Worm (Caenorhabditis elegans) whole organism, late embryonic: ENCODE data around the gene smz-1.
"Not testable (repeated sequence)": the region's sequence is repeated elsewhere in the genome, so short reads cannot be mapped to it uniquely, and the experiment has no call there.

Source experiments
- F13H6.1 ChIP-seq: sonication (generic microtip); optimal IDR thresholded peaks from 2 replicates; lab custom pipeline; 2016; ENCODE audit warnings: missing genetic modification characterization, missing compliant biosample characterization
- Y22D7AL.16 ChIP-seq: sonication (generic microtip); optimal IDR thresholded peaks from 2 replicates; lab custom pipeline; 2016; ENCODE audit warnings: missing genetic modification characterization, missing compliant biosample characterization
- ahr-1 ChIP-seq: sonication (generic microtip); optimal IDR thresholded peaks from 2 replicates; lab custom pipeline; 2016; ENCODE audit warnings: missing genetic modification characterization, missing compliant biosample characterization
- ceh-6 ChIP-seq: fragments of 200-800 bp; sonication (Bioruptor generic); optimal IDR thresholded peaks from 2 replicates; lab custom pipeline; 2018; ENCODE audit warnings: mild to moderate bottlenecking, missing genetic modification characterization, missing compliant biosample characterization
- eyg-1 ChIP-seq: sonication (generic microtip); optimal IDR thresholded peaks from 2 replicates; lab custom pipeline; 2016; ENCODE audit warnings: missing genotype, missing genetic modification characterization, missing compliant biosample characterization
- fax-1 ChIP-seq: sonication (generic microtip); optimal IDR thresholded peaks from 2 replicates; lab custom pipeline; 2016; ENCODE audit warnings: missing genotype, missing genetic modification characterization, missing compliant biosample characterization
- fkh-10 ChIP-seq: fragments of 150-350 bp; optimal IDR thresholded peaks from 2 replicates; lab custom pipeline; 2014; ENCODE audit warnings: missing biosample characterization, missing genetic modification reagents, missing genetic modification characterization
- gmeb-2 ChIP-seq: sonication (generic microtip); optimal IDR thresholded peaks from 2 replicates; lab custom pipeline; 2016; ENCODE audit warnings: missing genetic modification characterization, inconsistent platforms, missing compliant biosample characterization
- hlh-15 ChIP-seq: sonication (generic microtip); optimal IDR thresholded peaks from 2 replicates; lab custom pipeline; 2016; ENCODE audit warnings: missing genetic modification characterization, missing compliant biosample characterization
- hlh-30 ChIP-seq: sonication (generic microtip); optimal IDR thresholded peaks from 2 replicates; lab custom pipeline; 2017; ENCODE audit warnings: antibody characterized with exemption, missing genetic modification characterization, missing compliant biosample characterization; ENCODE audit not compliant: insufficient read depth
- hlh-6 ChIP-seq: sonication (generic microtip); optimal IDR thresholded peaks from 2 replicates; lab custom pipeline; 2016; ENCODE audit warnings: missing genotype, missing genetic modification characterization, missing compliant biosample characterization
- lin-11 ChIP-seq: fragments of 200-800 bp; sonication (Bioruptor generic); optimal IDR thresholded peaks from 2 replicates; lab custom pipeline; 2018; ENCODE audit warnings: mild to moderate bottlenecking, missing genetic modification characterization, missing compliant biosample characterization
- nhr-232 ChIP-seq: sonication (generic microtip); optimal IDR thresholded peaks from 2 replicates; lab custom pipeline; 2016; ENCODE audit warnings: missing genetic modification characterization, missing compliant biosample characterization
- npax-4 ChIP-seq: sonication (generic microtip); optimal IDR thresholded peaks from 2 replicates; lab custom pipeline; 2016; ENCODE audit warnings: missing genetic modification characterization, missing compliant biosample characterization
- pag-3 ChIP-seq: sonication (generic microtip); optimal IDR thresholded peaks from 2 replicates; lab custom pipeline; 2016; ENCODE audit warnings: missing compliant biosample characterization, missing genetic modification characterization, borderline replicate concordance
- pat-9 ChIP-seq: fragments of 200-800 bp; sonication (Bioruptor generic); optimal IDR thresholded peaks from 2 replicates; lab custom pipeline; 2018; ENCODE audit warnings: mild to moderate bottlenecking, missing genetic modification characterization, moderate library complexity, missing compliant biosample characterization
- ref-2 ChIP-seq: sonication (generic microtip); optimal IDR thresholded peaks from 2 replicates; lab custom pipeline; 2016; ENCODE audit warnings: missing genetic modification characterization, missing compliant biosample characterization
- rnt-1 ChIP-seq: sonication (generic microtip); optimal IDR thresholded peaks from 2 replicates; lab custom pipeline; 2016; ENCODE audit warnings: missing genetic modification characterization, missing compliant biosample characterization
- sdc-2 ChIP-seq: sonication (generic microtip); optimal IDR thresholded peaks from 2 replicates; lab custom pipeline; 2016; ENCODE audit warnings: missing genotype, missing genetic modification characterization, missing compliant biosample characterization
- sox-2 ChIP-seq: fragments of 200-800 bp; sonication (Bioruptor generic); IDR thresholded peaks from 2 replicates; pipeline ENCODE4 v1.3.6; 2022; ENCODE audit warnings: missing genetic modification reagents, missing genetic modification characterization, missing compliant biosample characterization
- sox-4 ChIP-seq: sonication (generic microtip); optimal IDR thresholded peaks from 2 replicates; lab custom pipeline; 2017; ENCODE audit warnings: mild to moderate bottlenecking, missing genetic modification characterization, inconsistent platforms, missing compliant biosample characterization
- tbx-2 ChIP-seq: sonication (generic microtip); optimal IDR thresholded peaks from 2 replicates; lab custom pipeline; 2016; ENCODE audit warnings: missing genetic modification characterization, missing compliant biosample characterization
- unc-42 ChIP-seq: sonication (generic microtip); optimal IDR thresholded peaks from 2 replicates; lab custom pipeline; 2016; ENCODE audit warnings: missing genotype, missing genetic modification characterization, missing compliant biosample characterization
- unc-55 ChIP-seq: sonication (generic microtip); optimal IDR thresholded peaks from 2 replicates; lab custom pipeline; 2017; ENCODE audit warnings: missing biosample characterization, missing genetic modification reagents, missing genetic modification characterization
- ztf-16 ChIP-seq: sonication (generic microtip); optimal IDR thresholded peaks from 2 replicates; lab custom pipeline; 2017; ENCODE audit warnings: missing genetic modification characterization, missing compliant biosample characterization

The smz-1 gene

DNA sequence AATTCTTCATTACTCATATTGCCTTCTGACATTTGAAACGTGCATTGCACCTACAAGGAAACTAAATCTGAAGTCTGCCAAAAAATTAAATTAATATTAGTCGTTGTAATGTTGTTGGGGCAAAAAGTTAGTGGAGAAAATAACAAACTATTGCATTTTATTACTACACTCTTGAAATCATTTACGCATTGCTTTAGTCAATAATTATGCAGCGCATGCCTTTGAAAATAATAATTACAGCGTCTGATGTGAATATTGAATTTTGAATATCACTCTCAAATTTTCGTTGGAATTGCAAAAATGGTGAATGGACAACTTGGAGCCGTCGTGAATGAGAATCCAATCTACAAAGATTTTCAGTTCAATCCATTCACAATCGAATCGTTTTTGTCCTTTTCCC lies 43.4 kb downstream of the smz-1 start, which contains the start of gene sru-19:
TSS of gene sru-19 (plus strand) at position 301 of the 400 bp plus-strand sequence.
- no peak for TF ChIP-seq unc-42 (tag; lab: Kevin White, UChicago)
- TF ChIP-seq sox-4 (tag; lab: Kevin White, UChicago), result no peak
- no peak for TF ChIP-seq eyg-1 (tag; lab: Kevin White, UChicago)
- TF ChIP-seq fkh-10 (GFP tag; lab: Kevin White, UChicago), result no peak
- TF ChIP-seq rnt-1 (tag; lab: Kevin White, UChicago), result no peak
- TF ChIP-seq, all 69 proteins: peak for 0

DNA sequence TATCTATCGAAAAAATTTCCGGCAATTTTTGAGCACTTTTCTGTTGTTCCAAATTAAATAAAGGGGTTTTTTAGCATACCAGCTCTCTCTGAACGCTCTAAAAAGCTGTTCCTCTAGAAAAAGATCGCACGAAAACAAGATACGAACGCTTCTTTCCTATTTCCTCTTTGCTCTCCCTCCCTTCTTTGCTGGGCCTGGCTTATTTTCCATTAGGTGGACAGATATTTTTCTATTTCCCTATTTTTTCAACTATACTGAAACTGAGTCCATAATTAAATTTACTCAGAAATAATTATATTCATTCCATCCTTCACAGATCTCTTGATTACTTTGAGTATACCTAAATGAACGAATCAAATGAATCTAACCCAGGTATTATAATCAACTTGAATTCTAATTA lies 47.1 kb downstream of the smz-1 start, which contains the start of gene sru-18:
TSS of gene sru-18 (plus strand) at position 301 of the 400 bp plus-strand sequence.
- TF ChIP-seq sdc-2 (tag; lab: Kevin White, UChicago), result no peak
- TF ChIP-seq fkh-10 (GFP tag; lab: Kevin White, UChicago), result no peak
- no peak for TF ChIP-seq fax-1 (tag; lab: Kevin White, UChicago)
- TF ChIP-seq F13H6.1 (tag; lab: Kevin White, UChicago), result no peak
- TF ChIP-seq pag-3 (tag; lab: Kevin White, UChicago), result no peak
- TF ChIP-seq hlh-15 (tag; lab: Kevin White, UChicago), result no peak
- no peak for TF ChIP-seq pat-9 (tag; lab: Kevin White, UChicago)
- TF ChIP-seq ztf-16 (tag; lab: Kevin White, UChicago), result no peak
- TF ChIP-seq lin-11, result no peak
- no peak for TF ChIP-seq unc-55 (GFP tag; lab: Kevin White, UChicago)
- no peak for TF ChIP-seq ref-2 (tag; lab: Kevin White, UChicago)
- no peak for TF ChIP-seq npax-4 (tag; lab: Kevin White, UChicago)
- no peak for TF ChIP-seq Y22D7AL.16
- no peak for TF ChIP-seq tbx-2 (tag; lab: Kevin White, UChicago)
- TF ChIP-seq ceh-6 (GFP tag; lab: Kevin White, UChicago), result no peak
- no peak for TF ChIP-seq hlh-30 (tag; lab: Kevin White, UChicago)
- TF ChIP-seq gmeb-2 (tag; lab: Kevin White, UChicago), result no peak
- no peak for TF ChIP-seq ahr-1 (tag; lab: Kevin White, UChicago)
- no peak for TF ChIP-seq hlh-6 (tag; lab: Kevin White, UChicago)

DNA sequence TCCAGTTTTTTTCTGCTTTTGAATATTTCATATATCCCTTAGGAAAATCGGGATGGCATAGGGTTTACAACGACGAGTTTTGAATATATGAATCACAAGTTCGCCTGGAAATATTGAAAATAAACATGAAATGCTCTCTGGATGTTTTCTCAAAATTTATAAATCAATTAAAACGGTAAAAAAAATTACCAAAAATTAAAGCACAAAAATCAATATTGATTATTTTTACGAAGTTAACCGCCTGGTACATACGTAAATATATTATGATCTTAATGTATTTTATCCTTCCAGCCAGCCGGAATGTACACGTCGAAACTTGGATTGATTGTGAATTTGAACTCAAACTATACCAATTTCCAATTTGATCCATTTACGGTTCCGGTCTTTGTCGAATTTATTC lies 50.5 kb downstream of the smz-1 start, which contains the start of gene sru-17:
TSS of gene sru-17 (plus strand) at position 301 of the 400 bp plus-strand sequence.
- TF ChIP-seq sox-2 (GFP tag; lab: Robert Waterston, UW); rnt-1 (tag; lab: Kevin White, UChicago); nhr-232 (tag; lab: Kevin White, UChicago): not testable (repeated sequence)
